Worm (Caenorhabditis elegans) whole organism, L4 larva: ENCODE data around the gene T13A10.2.
"Not testable (repeated sequence)": the region's sequence is repeated elsewhere in the genome, so short reads cannot be mapped to it uniquely, and the experiment has no call there.

Experiments
- F37D6.2 ChIP-seq: sonication (generic microtip); optimal IDR thresholded peaks from 2 replicates; lab custom pipeline; 2016; ENCODE audit warnings: mild to moderate bottlenecking, missing genetic modification characterization, missing compliant biosample characterization
- F49E8.2 ChIP-seq: sonication (generic microtip); optimal IDR thresholded peaks from 2 replicates; lab custom pipeline; 2016; ENCODE audit warnings: missing compliant biosample characterization, mild to moderate bottlenecking, missing genetic modification characterization, borderline replicate concordance
- T20F7.1 ChIP-seq: fragments of 200-800 bp; sonication (Bioruptor generic); optimal IDR thresholded peaks from 2 replicates; lab custom pipeline; 2018; ENCODE audit warnings: mild to moderate bottlenecking, missing genetic modification characterization, missing compliant biosample characterization
- Y5F2A.4 ChIP-seq: fragments of 200-800 bp; sonication (Bioruptor generic); optimal IDR thresholded peaks from 2 replicates; lab custom pipeline; 2018; ENCODE audit warnings: mild to moderate bottlenecking, missing genetic modification characterization, missing compliant biosample characterization
- Y75B8A.6 ChIP-seq: fragments of 200-800 bp; sonication (Bioruptor generic); IDR thresholded peaks from 2 replicates; pipeline ENCODE4 v1.3.6; 2022; ENCODE audit warnings: missing genetic modification reagents, missing genetic modification characterization, missing compliant biosample characterization
- ZK337.2 ChIP-seq: fragments of 200-800 bp; sonication (Bioruptor generic); IDR thresholded peaks from 2 replicates; pipeline ENCODE4 v1.3.6; 2022; ENCODE audit warnings: missing genetic modification reagents, missing genetic modification characterization, missing compliant biosample characterization
- ZK546.5 ChIP-seq, 2 experiments: sonication (generic microtip); optimal IDR thresholded peaks; 2 replicates each; lab custom pipeline; 2017; ENCODE audit warnings: missing biosample characterization in 2 of 2, missing genetic modification characterization in 2 of 2
- arid-1 ChIP-seq: fragments of 200-800 bp; sonication (Bioruptor generic); conservative IDR thresholded peaks from 2 replicates; pipeline ENCODE4 v1.3.6; 2022; ENCODE audit warnings: missing genetic modification reagents, missing genetic modification characterization, missing compliant biosample characterization
- attf-4 ChIP-seq: sonication (generic microtip); optimal IDR thresholded peaks from 3 replicates; lab custom pipeline; 2017; ENCODE audit warnings: missing biosample characterization, missing genetic modification characterization
- ceh-20 ChIP-seq: fragments of 200-800 bp; sonication (Bioruptor generic); IDR thresholded peaks from 2 replicates; pipeline ENCODE4 v1.3.6; 2022; ENCODE audit warnings: missing genetic modification reagents, missing genetic modification characterization, missing compliant biosample characterization
- ceh-32 ChIP-seq: sonication (generic microtip); optimal IDR thresholded peaks from 2 replicates; lab custom pipeline; 2016; ENCODE audit warnings: mild to moderate bottlenecking, missing genetic modification characterization, missing compliant biosample characterization; ENCODE audit not compliant: poor library complexity
- ceh-44 ChIP-seq: fragments of 200-800 bp; sonication (Bioruptor generic); IDR thresholded peaks from 2 replicates; pipeline ENCODE4 v1.3.6; 2022; ENCODE audit warnings: missing genetic modification reagents, missing genetic modification characterization, missing compliant biosample characterization
- ceh-82 ChIP-seq: sonication (generic microtip); optimal IDR thresholded peaks from 2 replicates; lab custom pipeline; 2017; ENCODE audit warnings: missing biosample characterization, missing genetic modification characterization
- daf-12 ChIP-seq: fragments of 150-350 bp; optimal IDR thresholded peaks from 2 replicates; lab custom pipeline; 2014; ENCODE audit warnings: missing biosample characterization, missing genetic modification reagents, missing genetic modification characterization
- daf-16 ChIP-seq, 3 experiments: sonication (generic microtip); optimal IDR thresholded peaks; 2 replicates each; lab custom pipeline; 2016 to 2017; ENCODE audit warnings: missing genetic modification characterization in 3 of 3, missing genetic modification reagents in 3 of 3, mild to moderate bottlenecking in 2 of 3, missing compliant biosample characterization in 2 of 3, missing biosample characterization in 1 of 3, moderate library complexity in 1 of 3
- dmd-6 ChIP-seq: fragments of 200-800 bp; sonication (Bioruptor generic); IDR thresholded peaks from 2 replicates; pipeline ENCODE4 v1.3.6; 2022; ENCODE audit warnings: missing genetic modification reagents, missing genetic modification characterization, missing compliant biosample characterization
- dpl-1 ChIP-seq: fragments of 150-350 bp; optimal IDR thresholded peaks from 2 replicates; lab custom pipeline; 2014; ENCODE audit warnings: missing biosample characterization, missing genetic modification reagents, missing genetic modification characterization
- duxl-1 ChIP-seq: sonication (generic microtip); optimal IDR thresholded peaks from 2 replicates; lab custom pipeline; 2016; ENCODE audit warnings: mild to moderate bottlenecking, missing genetic modification characterization, moderate library complexity, missing compliant biosample characterization; ENCODE audit not compliant: poor library complexity
- fkh-10 ChIP-seq: fragments of 150-350 bp; optimal IDR thresholded peaks from 2 replicates; lab custom pipeline; 2014; ENCODE audit warnings: missing biosample characterization, missing genetic modification reagents, missing genetic modification characterization
- hlh-11 ChIP-seq: fragments of 200-800 bp; sonication (Bioruptor generic); optimal IDR thresholded peaks from 2 replicates; lab custom pipeline; 2018; ENCODE audit warnings: mild to moderate bottlenecking, missing genetic modification characterization, missing compliant biosample characterization
- hlh-30 ChIP-seq: sonication (generic microtip); optimal IDR thresholded peaks from 2 replicates; lab custom pipeline; 2017; ENCODE audit warnings: antibody characterized with exemption, mild to moderate bottlenecking, missing genetic modification characterization, missing compliant biosample characterization; ENCODE audit not compliant: insufficient read depth
- lin-1 ChIP-seq: fragments of 200-800 bp; sonication (Bioruptor generic); IDR thresholded peaks from 2 replicates; pipeline ENCODE4 v1.3.6; 2022; ENCODE audit warnings: missing genetic modification reagents, missing genetic modification characterization, missing compliant biosample characterization
- lin-13 ChIP-seq: fragments of 150-350 bp; optimal IDR thresholded peaks from 2 replicates; lab custom pipeline; 2014; ENCODE audit warnings: missing biosample characterization, missing genetic modification reagents, missing genetic modification characterization
- lin-15B ChIP-seq: fragments of 150-350 bp; sonication (generic microtip); optimal IDR thresholded peaks from 3 replicates; lab custom pipeline; 2014; ENCODE audit warnings: missing biosample characterization, missing genetic modification characterization
- lsy-2 ChIP-seq, 2 experiments: fragments of 150-350 bp in 1 of 2; sonication (generic microtip) in 1 of 2; optimal IDR thresholded peaks; 2 replicates each; lab custom pipeline; 2014 to 2017; ENCODE audit warnings: missing biosample characterization in 2 of 2, missing genetic modification characterization in 2 of 2
- madf-5 ChIP-seq, 2 experiments: fragments of 200-800 bp; sonication (Bioruptor generic); IDR thresholded peaks; 2 replicates each; pipeline ENCODE4 v1.3.6; 2022; ENCODE audit warnings: missing compliant biosample characterization in 2 of 2, missing genetic modification characterization in 2 of 2
- madf-9 ChIP-seq: fragments of 200-800 bp; sonication (Bioruptor generic); conservative IDR thresholded peaks from 2 replicates; pipeline ENCODE4 v1.3.6; 2022; ENCODE audit warnings: missing genetic modification reagents, missing genetic modification characterization, missing compliant biosample characterization
- mdl-1 ChIP-seq, 2 experiments: fragments of 150-350 bp in 1 of 2; sonication (generic microtip) in 1 of 2; optimal IDR thresholded peaks; 2 replicates each; lab custom pipeline; 2014 to 2017; ENCODE audit warnings: missing biosample characterization in 2 of 2, missing genetic modification characterization in 2 of 2
- mdt-29 ChIP-seq: fragments of 200-800 bp; sonication (Bioruptor generic); IDR thresholded peaks from 2 replicates; pipeline ENCODE4 v1.3.6; 2022; ENCODE audit warnings: missing genetic modification reagents, missing genetic modification characterization, missing compliant biosample characterization
- mes-2 ChIP-seq: sonication (generic microtip); optimal IDR thresholded peaks from 2 replicates; lab custom pipeline; 2016; ENCODE audit warnings: missing genotype, mild to moderate bottlenecking, missing genetic modification characterization, missing compliant biosample characterization; ENCODE audit not compliant: poor library complexity, severe bottlenecking
- mxl-2 ChIP-seq: fragments of 200-800 bp; sonication (Bioruptor generic); conservative IDR thresholded peaks from 2 replicates; pipeline ENCODE4 v1.3.6; 2022; ENCODE audit warnings: missing genetic modification reagents, missing genetic modification characterization, missing compliant biosample characterization
- nhr-10 ChIP-seq: fragments of 150-350 bp; optimal IDR thresholded peaks from 2 replicates; lab custom pipeline; 2014; ENCODE audit warnings: missing biosample characterization, missing genetic modification characterization
- nhr-102 ChIP-seq: sonication (generic microtip); optimal IDR thresholded peaks from 2 replicates; lab custom pipeline; 2016; ENCODE audit warnings: mild to moderate bottlenecking, missing genetic modification characterization, moderate library complexity, missing compliant biosample characterization
- nhr-11 ChIP-seq: fragments of 150-350 bp; optimal IDR thresholded peaks from 2 replicates; lab custom pipeline; 2014; ENCODE audit warnings: missing biosample characterization, missing genetic modification characterization
- nhr-111 ChIP-seq: fragments of 200-800 bp; sonication (Bioruptor generic); optimal IDR thresholded peaks from 2 replicates; lab custom pipeline; 2018; ENCODE audit warnings: mild to moderate bottlenecking, missing genetic modification characterization, missing compliant biosample characterization
- nhr-237 ChIP-seq: sonication (generic microtip); optimal IDR thresholded peaks from 2 replicates; lab custom pipeline; 2017; ENCODE audit warnings: missing biosample characterization, missing genetic modification characterization
- nhr-28 ChIP-seq: fragments of 150-350 bp; optimal IDR thresholded peaks from 2 replicates; lab custom pipeline; 2014; ENCODE audit warnings: missing biosample characterization, missing genetic modification characterization
- nhr-42 ChIP-seq: fragments of 200-800 bp; sonication (Bioruptor generic); IDR thresholded peaks from 2 replicates; pipeline ENCODE4 v1.3.6; 2022; ENCODE audit warnings: missing genetic modification characterization, missing compliant biosample characterization
- spr-1 ChIP-seq: sonication (generic microtip); optimal IDR thresholded peaks from 2 replicates; lab custom pipeline; 2016; ENCODE audit warnings: mild to moderate bottlenecking, missing genetic modification characterization, missing compliant biosample characterization
- tag-97 ChIP-seq: fragments of 200-800 bp; sonication (Bioruptor generic); IDR thresholded peaks from 2 replicates; pipeline ENCODE4 v1.3.6; 2022; ENCODE audit warnings: missing genetic modification characterization, missing compliant biosample characterization
- tra-1 ChIP-seq: fragments of 200-800 bp; sonication (Bioruptor generic); IDR thresholded peaks from 2 replicates; pipeline ENCODE4 v1.3.6; 2022; ENCODE audit warnings: missing genetic modification reagents, missing genetic modification characterization, missing compliant biosample characterization
- unc-130 ChIP-seq: sonication (generic microtip); optimal IDR thresholded peaks from 2 replicates; lab custom pipeline; 2016; ENCODE audit warnings: missing genetic modification reagents, missing genetic modification characterization, missing compliant biosample characterization
- unc-62 ChIP-seq, 3 experiments: fragments of 150-350 bp in 1 of 3; sonication (generic microtip); optimal IDR thresholded peaks in 2 of 3; peaks in 1 of 3; 1 replicate in 1 of 3; 2 replicates in 2 of 3; lab custom pipeline; 2014 to 2017; ENCODE audit warnings: missing biosample characterization in 3 of 3, missing genetic modification characterization in 3 of 3, missing genetic modification reagents in 3 of 3, missing genotype in 1 of 3
- zfp-3 ChIP-seq: fragments of 200-800 bp; sonication (Bioruptor generic); conservative IDR thresholded peaks from 2 replicates; pipeline ENCODE4 v1.3.6; 2022; ENCODE audit warnings: missing genetic modification reagents, missing genetic modification characterization, missing compliant biosample characterization
- zip-11 ChIP-seq: fragments of 200-800 bp; sonication (Bioruptor generic); IDR thresholded peaks from 2 replicates; pipeline ENCODE4 v1.3.6; 2022; ENCODE audit warnings: missing genetic modification characterization, missing compliant biosample characterization
- ztf-11 ChIP-seq: fragments of 150-350 bp; optimal IDR thresholded peaks from 2 replicates; lab custom pipeline; 2014; ENCODE audit warnings: missing biosample characterization, missing genetic modification characterization
- ztf-7 ChIP-seq: fragments of 150-350 bp; optimal IDR thresholded peaks from 2 replicates; lab custom pipeline; 2014; ENCODE audit warnings: missing biosample characterization, missing genetic modification characterization

Gene T13A10.2

ce11 chrIV:6253000-6253399 is at the start of gene T13A10.2:
T13A10.2 (plus strand) TSS chrIV:6253300.
- TF ChIP-seq dmd-6 (GFP tag; lab: Robert Waterston, UW); arid-1 (GFP tag; lab: Robert Waterston, UW); Y5F2A.4: not testable (repeated sequence)

- TF ChIP-seq fkh-10 (GFP tag; lab: Kevin White, UChicago) (peak; percentile 27), dpl-1 (GFP tag; lab: Kevin White, UChicago) (peak; percentile 98), nhr-28 (no peak), tra-1 (GFP tag; lab: Robert Waterston, UW) (peak; percentile 73; the same call in 1 of the 2 replicates), duxl-1 (peak; percentile 69), F37D6.2 (peak; percentile 33), ztf-11 (tag; lab: Kevin White, UChicago) (no peak), ZK546.5 (tag; optimal IDR thresholded peaks at IDR 0.05; lab: Kevin White, UChicago) (no peak), nhr-111 (no peak), tag-97 (GFP tag; lab: Robert Waterston, UW) (no peak), attf-4 (tag; lab: Kevin White, UChicago) (no peak), T20F7.1 (peak; percentile 70), zfp-3 (GFP tag; lab: Robert Waterston, UW) (no peak), lin-13 (peak; percentile 36), mes-2 (tag; lab: Kevin White, UChicago) (peak; percentile 100), ceh-82 (tag; lab: Kevin White, UChicago) (no peak), nhr-10 (no peak), Y75B8A.6 (no peak), hlh-30 (tag; lab: Kevin White, UChicago) (peak; percentile 77), unc-62 (GFP tag; optimal IDR thresholded peaks at IDR 0.05 in 1 of 2; lab: Kevin White, UChicago) (peak in 1 of 2 experiments; percentile 13), unc-62 (tag; optimal IDR thresholded peaks at IDR 0.05; lab: Kevin White, UChicago) (no peak), daf-12 (tag; lab: Kevin White, UChicago) (no peak), hlh-11 (tag; lab: Kevin White, UChicago) (no peak), F49E8.2 (tag; lab: Kevin White, UChicago) (peak; percentile 82), ztf-7 (peak; percentile 55), nhr-237 (tag; lab: Kevin White, UChicago) (no peak), mdl-1 (tag; optimal IDR thresholded peaks at IDR 0.05; lab: Kevin White, UChicago) (no peak), nhr-42 (GFP tag; lab: Robert Waterston, UW) (no peak), madf-9 (GFP tag; lab: Robert Waterston, UW) (no peak), zip-11 (no peak), ZK337.2 (GFP tag; lab: Robert Waterston, UW) (peak; percentile 94), unc-130 (GFP tag; lab: Kevin White, UChicago) (peak; percentile 89), madf-5 (GFP tag; IDR thresholded peaks at IDR 0.05; lab: Robert Waterston, UW) (no peak), nhr-102 (tag; lab: Kevin White, UChicago) (peak; percentile 74), nhr-11 (tag; lab: Kevin White, UChicago) (peak; percentile 3), mdt-29 (peak; percentile 71), mxl-2 (GFP tag; lab: Robert Waterston, UW) (no peak), lin-15B (tag; lab: Kevin White, UChicago) (no peak), lin-1 (GFP tag; lab: Robert Waterston, UW) (no peak), lsy-2 (tag; optimal IDR thresholded peaks at IDR 0.05; lab: Kevin White, UChicago) (peak in 1 of 2 experiments; percentile 89), daf-16 (GFP tag; optimal IDR thresholded peaks at IDR 0.05; lab: Kevin White, UChicago) (peak in 1 of 2 experiments; percentile 57), daf-16 (tag; optimal IDR thresholded peaks at IDR 0.05; lab: Kevin White, UChicago) (peak; percentile 69), spr-1 (tag; lab: Kevin White, UChicago) (peak; percentile 38), ceh-20 (GFP tag; lab: Robert Waterston, UW) (no peak; the same call in 1 of the 2 replicates), arid-1 (GFP tag; lab: Robert Waterston, UW) (no peak), ceh-32 (tag; lab: Kevin White, UChicago) (no peak), ceh-44 (peak; percentile 52; the same call in 1 of the 2 replicates)
These were observed 46.8 kb upstream of the T13A10.2 start, which contains the start of gene C49A9.10 for ce11 chrIV:6206294-6206776. C49A9.10 (minus strand) TSS chrIV:6206344.
